Fruit fly (Drosophila melanogaster) whole organism, embryonic: ENCODE data around the gene Seipin.
A peak's percentile ranks its signal among the peaks of the same experiment; 100 is the strongest.

ENCODE experiments used
- Ada2b ChIP-seq: fragments of 200-800 bp; sonication (Bioruptor generic); IDR thresholded peaks from 2 replicates; pipeline ENCODE4 v1.3.6; 2022; ENCODE audit warnings: missing biosample characterization, missing genetic modification characterization
- Adf1 ChIP-seq: fragments of 200-800 bp; sonication (Bioruptor generic); IDR thresholded peaks from 2 replicates; pipeline ENCODE4 v1.3.6; 2022; ENCODE audit warnings: missing biosample characterization, missing genetic modification characterization
- Awh ChIP-seq: fragments of 200-800 bp; sonication (Bioruptor generic); IDR thresholded peaks from 2 replicates; pipeline ENCODE4, ENCODE4 v1.3.6; 2022; ENCODE audit warnings: missing biosample characterization, missing genetic modification characterization
- B-H1 ChIP-seq: fragments of 200-800 bp; sonication (Bioruptor generic); IDR thresholded peaks from 3 replicates; pipeline ENCODE4 v1.3.6; 2022; ENCODE audit warnings: missing biosample characterization, missing genetic modification characterization
- BEAF-32 ChIP-seq: fragments of 200-800 bp; sonication (Bioruptor generic); optimal IDR thresholded peaks from 3 replicates; lab custom pipeline; 2017; ENCODE audit warnings: missing biosample characterization, missing genetic modification characterization, mild to moderate bottlenecking, moderate library complexity, missing genetic modification reagents
- CG10147 ChIP-seq: fragments of 200-800 bp; sonication (Bioruptor generic); optimal IDR thresholded peaks from 2 replicates; lab custom pipeline; 2019; ENCODE audit warnings: missing biosample characterization, mild to moderate bottlenecking, missing genetic modification characterization, moderate library complexity
- CG1024 ChIP-seq: fragments of 200-800 bp; sonication (Bioruptor generic); IDR thresholded peaks from 2 replicates; pipeline ENCODE4 v1.3.6; 2022; ENCODE audit warnings: missing biosample characterization, missing genetic modification characterization
- CG10654 ChIP-seq: fragments of 200-800 bp; sonication (Bioruptor generic); optimal IDR thresholded peaks from 2 replicates; lab custom pipeline; 2016; ENCODE audit warnings: missing biosample characterization, missing genetic modification characterization
- CG10979 ChIP-seq: fragments of 200-800 bp; sonication (Bioruptor generic); optimal IDR thresholded peaks from 2 replicates; lab custom pipeline; 2018; ENCODE audit warnings: missing biosample characterization, mild to moderate bottlenecking, missing genetic modification characterization, moderate library complexity
- CG11398 ChIP-seq: fragments of 200-800 bp; sonication (Bioruptor generic); optimal IDR thresholded peaks from 2 replicates; lab custom pipeline; 2016; ENCODE audit warnings: missing biosample characterization, missing genetic modification characterization
- CG11504 ChIP-seq: fragments of 200-800 bp; sonication (Bioruptor generic); optimal IDR thresholded peaks from 3 replicates; lab custom pipeline; 2019; ENCODE audit warnings: missing biosample characterization, mild to moderate bottlenecking, missing genetic modification characterization, moderate library complexity
- CG12104 ChIP-seq: fragments of 200-800 bp; sonication (Bioruptor generic); optimal IDR thresholded peaks from 3 replicates; lab custom pipeline; 2016; ENCODE audit warnings: missing biosample characterization, missing genetic modification characterization
- CG13894 ChIP-seq: fragments of 200-800 bp; sonication (Bioruptor generic); optimal IDR thresholded peaks from 3 replicates; lab custom pipeline; 2018; ENCODE audit warnings: missing biosample characterization, mild to moderate bottlenecking, missing genetic modification characterization, moderate library complexity
- CG14441 ChIP-seq: fragments of 200-800 bp; sonication (Bioruptor generic); IDR thresholded peaks from 2 replicates; pipeline ENCODE4 v1.3.6; 2022; ENCODE audit warnings: missing biosample characterization, missing genetic modification characterization
- CG15073 ChIP-seq: fragments of 200-800 bp; sonication (Bioruptor generic); optimal IDR thresholded peaks from 2 replicates; lab custom pipeline; 2016; ENCODE audit warnings: missing biosample characterization, missing genetic modification characterization
- CG16779 ChIP-seq: fragments of 200-800 bp; sonication (Bioruptor generic); IDR thresholded peaks from 2 replicates; pipeline ENCODE4 v1.3.6; 2022; ENCODE audit warnings: missing biosample characterization, missing genetic modification characterization
- CG16863 ChIP-seq: fragments of 200-800 bp; sonication (Bioruptor generic); optimal IDR thresholded peaks from 3 replicates; lab custom pipeline; 2016; ENCODE audit warnings: missing biosample characterization, missing genetic modification characterization
- CG1832 ChIP-seq: fragments of 200-800 bp; sonication (Bioruptor generic); optimal IDR thresholded peaks from 2 replicates; lab custom pipeline; 2017; ENCODE audit warnings: missing biosample characterization, mild to moderate bottlenecking, missing genetic modification characterization, inconsistent platforms
- CG18476 ChIP-seq: fragments of 200-800 bp; sonication (Bioruptor generic); optimal IDR thresholded peaks from 2 replicates; lab custom pipeline; 2016; ENCODE audit warnings: missing biosample characterization, mild to moderate bottlenecking, missing genetic modification characterization
- CG3163 ChIP-seq: fragments of 200-800 bp; sonication (Bioruptor generic); optimal IDR thresholded peaks from 3 replicates; lab custom pipeline; 2016; ENCODE audit warnings: missing biosample characterization, missing genetic modification characterization
- CG32767 ChIP-seq: fragments of 200-800 bp; sonication (Bioruptor generic); IDR thresholded peaks from 2 replicates; pipeline ENCODE4 v1.3.6; 2022; ENCODE audit warnings: missing biosample characterization, missing genetic modification characterization
- CG3995 ChIP-seq: fragments of 200-800 bp; sonication (Bioruptor generic); optimal IDR thresholded peaks from 3 replicates; lab custom pipeline; 2016; ENCODE audit warnings: missing biosample characterization, missing genetic modification characterization
- CG4360 ChIP-seq: fragments of 200-800 bp; sonication (Bioruptor generic); IDR thresholded peaks from 2 replicates; pipeline ENCODE4 v1.3.6; 2022; ENCODE audit warnings: missing biosample characterization, missing genetic modification characterization
- CG7839 ChIP-seq: fragments of 200-800 bp; sonication (Bioruptor generic); optimal IDR thresholded peaks from 3 replicates; lab custom pipeline; 2018; ENCODE audit warnings: missing biosample characterization, mild to moderate bottlenecking, missing genetic modification characterization, moderate library complexity
- CG8924 ChIP-seq: fragments of 200-800 bp; optimal IDR thresholded peaks from 3 replicates; lab custom pipeline; 2019; ENCODE audit warnings: missing biosample characterization, mild to moderate bottlenecking, missing genetic modification characterization, moderate library complexity
- Dad ChIP-seq: fragments of 200-800 bp; sonication (Bioruptor generic); optimal IDR thresholded peaks from 3 replicates; lab custom pipeline; 2016; ENCODE audit warnings: missing biosample characterization, missing genetic modification characterization
- Fer2 ChIP-seq: fragments of 200-800 bp; sonication (Bioruptor generic); optimal IDR thresholded peaks from 2 replicates; lab custom pipeline; 2018; ENCODE audit warnings: missing biosample characterization, mild to moderate bottlenecking, missing genetic modification characterization, moderate library complexity
- Gsc ChIP-seq: fragments of 200-800 bp; sonication (Bioruptor generic); IDR thresholded peaks from 2 replicates; pipeline ENCODE4 v1.3.6; 2022; ENCODE audit warnings: missing biosample characterization, missing genetic modification characterization
- Jarid2 ChIP-seq: fragments of 200-800 bp; sonication (Bioruptor generic); optimal IDR thresholded peaks from 3 replicates; lab custom pipeline; 2017; ENCODE audit warnings: mild to moderate bottlenecking, missing biosample characterization, missing genetic modification reagents, missing genetic modification characterization
- Meics ChIP-seq: fragments of 200-800 bp; sonication (Bioruptor generic); optimal IDR thresholded peaks from 2 replicates; lab custom pipeline; 2017; ENCODE audit warnings: missing biosample characterization, mild to moderate bottlenecking, missing genetic modification characterization
- Sry-δ ChIP-seq: fragments of 200-800 bp; sonication (Bioruptor generic); optimal IDR thresholded peaks from 2 replicates; lab custom pipeline; 2016; ENCODE audit warnings: missing biosample characterization, missing genetic modification characterization
- Xbp1 ChIP-seq: fragments of 200-800 bp; sonication (Bioruptor generic); optimal IDR thresholded peaks from 3 replicates; lab custom pipeline; 2016; ENCODE audit warnings: missing biosample characterization, mild to moderate bottlenecking, missing genetic modification characterization
- abd-A ChIP-seq: fragments of 200-800 bp; sonication (Bioruptor generic); optimal IDR thresholded peaks from 3 replicates; lab custom pipeline; 2019; ENCODE audit warnings: missing biosample characterization, mild to moderate bottlenecking, missing genetic modification characterization, moderate library complexity
- az2 ChIP-seq: fragments of 200-800 bp; sonication (Bioruptor generic); optimal IDR thresholded peaks from 3 replicates; lab custom pipeline; 2016; ENCODE audit warnings: missing biosample characterization, missing genetic modification characterization
- bcd ChIP-seq: fragments of 200-800 bp; sonication (Bioruptor generic); optimal IDR thresholded peaks from 2 replicates; lab custom pipeline; 2017; ENCODE audit warnings: missing biosample characterization, mild to moderate bottlenecking, missing genetic modification characterization
- chn ChIP-seq: fragments of 200-800 bp; sonication (Bioruptor generic); optimal IDR thresholded peaks from 2 replicates; lab custom pipeline; 2016; ENCODE audit warnings: missing biosample characterization, missing genetic modification characterization
- corto ChIP-seq: fragments of 200-800 bp; sonication (Bioruptor generic); optimal IDR thresholded peaks from 2 replicates; lab custom pipeline; 2016; ENCODE audit warnings: missing biosample characterization, mild to moderate bottlenecking, missing genetic modification characterization, moderate library complexity
- dmrt11E ChIP-seq: fragments of 200-800 bp; sonication (Bioruptor generic); optimal IDR thresholded peaks from 3 replicates; lab custom pipeline; 2018; ENCODE audit warnings: missing biosample characterization, mild to moderate bottlenecking, missing genetic modification characterization, moderate library complexity
- dmrt99B ChIP-seq: fragments of 200-800 bp; sonication (Bioruptor generic); optimal IDR thresholded peaks from 2 replicates; lab custom pipeline; 2018; ENCODE audit warnings: missing biosample characterization, mild to moderate bottlenecking, missing genetic modification characterization, moderate library complexity
- gsb-n ChIP-seq: fragments of 200-800 bp; sonication (Bioruptor generic); optimal IDR thresholded peaks from 3 replicates; lab custom pipeline; 2018; ENCODE audit warnings: missing biosample characterization, mild to moderate bottlenecking, missing genetic modification characterization
- kay ChIP-seq: fragments of 200-800 bp; sonication (Bioruptor generic); optimal IDR thresholded peaks from 2 replicates; lab custom pipeline; 2016; ENCODE audit warnings: missing biosample characterization, missing genetic modification characterization
- maf-S ChIP-seq: fragments of 200-800 bp; sonication (Bioruptor generic); optimal IDR thresholded peaks from 2 replicates; lab custom pipeline; 2016; ENCODE audit warnings: missing biosample characterization, missing genetic modification characterization
- oc ChIP-seq: fragments of 200-800 bp; sonication (Bioruptor generic); optimal IDR thresholded peaks from 2 replicates; lab custom pipeline; 2018; ENCODE audit warnings: missing biosample characterization, mild to moderate bottlenecking, missing genetic modification characterization, moderate library complexity
- otp ChIP-seq: fragments of 200-800 bp; sonication (Bioruptor generic); IDR thresholded peaks from 3 replicates; pipeline ENCODE4, ENCODE4 v1.3.6; 2022; ENCODE audit warnings: missing biosample characterization, missing genetic modification characterization
- pfk ChIP-seq: fragments of 200-800 bp; sonication (Bioruptor generic); optimal IDR thresholded peaks from 2 replicates; lab custom pipeline; 2018; ENCODE audit warnings: missing biosample characterization, mild to moderate bottlenecking, missing genetic modification characterization, moderate library complexity
- shn ChIP-seq: fragments of 200-800 bp; sonication (Bioruptor generic); optimal IDR thresholded peaks from 3 replicates; lab custom pipeline; 2016; ENCODE audit warnings: missing biosample characterization, missing genetic modification characterization
- sim ChIP-seq: fragments of 200-800 bp; sonication (Bioruptor generic); IDR thresholded peaks from 2 replicates; pipeline ENCODE4 v1.3.6; 2022; ENCODE audit warnings: missing biosample characterization, missing genetic modification characterization
- slbo ChIP-seq: fragments of 200-800 bp; sonication (Bioruptor generic); IDR thresholded peaks from 2 replicates; pipeline ENCODE4 v1.3.6; 2022; ENCODE audit warnings: missing biosample characterization, missing genetic modification characterization
- sob ChIP-seq: fragments of 200-800 bp; sonication (Bioruptor generic); IDR thresholded peaks from 2 replicates; pipeline ENCODE4 v1.3.6; 2022; ENCODE audit warnings: missing biosample characterization, missing genetic modification characterization
- stc ChIP-seq: fragments of 200-800 bp; sonication (Bioruptor generic); IDR thresholded peaks from 2 replicates; pipeline ENCODE4 v1.3.6; 2022; ENCODE audit warnings: missing biosample characterization, missing genetic modification characterization
- tin ChIP-seq: fragments of 200-800 bp; sonication (Bioruptor generic); optimal IDR thresholded peaks from 3 replicates; lab custom pipeline; 2016; ENCODE audit warnings: missing biosample characterization, missing genetic modification characterization
- usp ChIP-seq: fragments of >200 bp; optimal IDR thresholded peaks from 2 replicates; lab custom pipeline; 2017; ENCODE audit warnings: missing biosample characterization, missing genetic modification characterization

Gene Seipin

dm6 chrX:2593753-2594096, 25.9 kb upstream of the Seipin start (continued):
- TF ChIP-seq CG18476 (GFP tag; lab: Kevin White, UChicago) (peak; percentile 83), slbo (peak; percentile 98), CG32767 (GFP tag; lab: Robert Waterston, UW) (peak; percentile 89), CG8924 (tag; lab: Kevin White, UChicago) (peak; percentile 85), CG1024 (peak; percentile 85), Ada2b (GFP tag; lab: Robert Waterston, UW) (peak; percentile 93), gsb-n (tag; lab: Kevin White, UChicago) (peak; percentile 29), CG15073 (GFP tag; lab: Kevin White, UChicago) (peak; percentile 60), dmrt11E (tag; lab: Kevin White, UChicago) (peak; percentile 51), Xbp1 (GFP tag; lab: Kevin White, UChicago) (peak; percentile 92), corto (GFP tag; lab: Kevin White, UChicago) (peak; percentile 90), chn (GFP tag; lab: Kevin White, UChicago) (peak; percentile 79), CG11398 (GFP tag; lab: Kevin White, UChicago) (peak; percentile 80), maf-S (GFP tag; lab: Kevin White, UChicago) (peak; percentile 88), Awh (GFP tag; lab: Robert Waterston, UW) (peak; percentile 92), Meics (GFP tag; lab: Kevin White, UChicago) (peak; percentile 95), CG3995 (peak; percentile 75), Dad (GFP tag; lab: Kevin White, UChicago) (peak; percentile 89), B-H1 (GFP tag; lab: Robert Waterston, UW) (peak; percentile 91), kay (peak; percentile 85), Jarid2 (no peak), stc (GFP tag; lab: Robert Waterston, UW) (peak; percentile 92), oc (no peak), CG12104 (peak; percentile 75), BEAF-32 (GFP tag; lab: Kevin White, UChicago) (no peak), CG7839 (tag; lab: Kevin White, UChicago) (peak; percentile 95), CG16863 (GFP tag; lab: Kevin White, UChicago) (peak; percentile 84), Fer2 (tag; lab: Kevin White, UChicago) (peak; percentile 52), sim (GFP tag; lab: Robert Waterston, UW) (peak; percentile 75), CG10147 (GFP tag; lab: Kevin White, UChicago) (peak; percentile 73), bcd (GFP tag; lab: Kevin White, UChicago) (peak; percentile 92), CG3163 (GFP tag; lab: Kevin White, UChicago) (peak; percentile 78), Sry-δ (GFP tag; lab: Kevin White, UChicago) (peak; percentile 61), CG11504 (tag; lab: Kevin White, UChicago) (peak; percentile 91), CG1832 (GFP tag; lab: Kevin White, UChicago) (no peak), pfk (GFP tag; lab: Kevin White, UChicago) (no peak), abd-A (no peak), CG13894 (peak; percentile 83), usp (GFP tag; lab: Kevin White, UChicago) (no peak), Gsc (peak; percentile 85), otp (GFP tag; lab: Robert Waterston, UW) (peak; percentile 94), CG14441 (GFP tag; lab: Robert Waterston, UW) (peak; percentile 96), tin (GFP tag; lab: Kevin White, UChicago) (peak; percentile 90), CG16779 (GFP tag; lab: Robert Waterston, UW) (peak; percentile 94), dmrt99B (tag; lab: Kevin White, UChicago) (peak; percentile 92), CG4360 (GFP tag; lab: Robert Waterston, UW) (peak; percentile 67), CG10979 (tag; lab: Kevin White, UChicago) (peak; percentile 77), sob (GFP tag; lab: Robert Waterston, UW) (peak; percentile 97), shn (peak; percentile 83), CG10654 (GFP tag; lab: Kevin White, UChicago) (peak; percentile 88), Adf1 (GFP tag; lab: Robert Waterston, UW) (peak; percentile 85), az2 (GFP tag; lab: Kevin White, UChicago) (peak; percentile 87)
